Worm (Caenorhabditis elegans) whole organism, early embryonic: ENCODE data around the gene F45G2.7.

Experiments used
- B0310.2 ChIP-seq: sonication (generic microtip); optimal IDR thresholded peaks from 2 replicates; lab custom pipeline; 2016; ENCODE audit warnings: mild to moderate bottlenecking, missing genetic modification characterization, missing compliant biosample characterization
- F13C5.2 ChIP-seq: sonication (generic microtip); optimal IDR thresholded peaks from 2 replicates; lab custom pipeline; 2017; ENCODE audit warnings: mild to moderate bottlenecking, missing genetic modification characterization, inconsistent platforms, missing compliant biosample characterization
- aly-1 ChIP-seq: sonication (generic microtip); optimal IDR thresholded peaks from 2 replicates; lab custom pipeline; 2016; ENCODE audit warnings: missing genetic modification characterization, missing compliant biosample characterization
- ama-1 ChIP-seq: fragments of 150-350 bp; optimal IDR thresholded peaks from 2 replicates; lab custom pipeline; 2014
- ceh-36 ChIP-seq: sonication (generic microtip); optimal IDR thresholded peaks from 2 replicates; lab custom pipeline; 2016; ENCODE audit warnings: missing genetic modification characterization, inconsistent platforms, missing compliant biosample characterization
- ets-7 ChIP-seq: sonication (generic microtip); optimal IDR thresholded peaks from 2 replicates; lab custom pipeline; 2016; ENCODE audit warnings: missing genotype, missing genetic modification characterization, missing compliant biosample characterization
- flt-1 ChIP-seq: fragments of 200-800 bp; sonication (Bioruptor generic); IDR thresholded peaks from 2 replicates; pipeline ENCODE4 v1.3.6; 2022; ENCODE audit warnings: missing genetic modification characterization, missing compliant biosample characterization
- hmbx-1 ChIP-seq: sonication (generic microtip); optimal IDR thresholded peaks from 2 replicates; lab custom pipeline; 2016; ENCODE audit warnings: mild to moderate bottlenecking, missing genetic modification characterization, missing compliant biosample characterization
- hnd-1 ChIP-seq: sonication (generic microtip); optimal IDR thresholded peaks from 2 replicates; lab custom pipeline; 2016; ENCODE audit warnings: missing genetic modification characterization, missing compliant biosample characterization
- scrt-1 ChIP-seq: fragments of 200-800 bp; sonication (Bioruptor generic); IDR thresholded peaks from 2 replicates; pipeline ENCODE4 v1.3.6; 2022; ENCODE audit warnings: missing genetic modification characterization, missing compliant biosample characterization
- sea-1 ChIP-seq: fragments of 200-800 bp; sonication (Bioruptor generic); conservative IDR thresholded peaks from 2 replicates; pipeline ENCODE4 v1.3.6; 2022; ENCODE audit warnings: missing genetic modification characterization, missing compliant biosample characterization

DNA sequence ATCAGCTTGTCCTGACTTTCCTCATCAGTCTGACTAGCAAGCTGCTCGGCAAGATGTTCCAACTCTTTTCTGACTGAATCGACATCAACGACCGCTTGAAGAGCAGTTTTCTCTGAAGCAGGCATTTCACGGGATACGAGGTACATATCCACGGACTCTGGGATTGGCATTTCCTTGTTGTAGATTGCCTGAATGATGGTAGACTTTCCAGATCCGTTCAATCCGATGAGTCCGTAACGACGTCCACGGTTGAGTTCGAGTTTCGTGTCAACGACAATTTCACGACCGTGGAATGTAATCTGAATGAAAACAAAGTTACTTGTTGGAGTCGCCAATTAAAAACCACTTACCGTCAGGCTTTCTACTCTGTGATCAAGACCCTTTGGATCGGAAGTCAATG, 27.2 kb upstream of the F45G2.7 start:
- no peak for TF ChIP-seq flt-1
- no peak for TF ChIP-seq ama-1 (lab: Kevin White, UChicago)
- TF ChIP-seq F13C5.2 (tag; lab: Kevin White, UChicago) = no peak
- no peak for TF ChIP-seq ets-7 (tag; lab: Kevin White, UChicago)
- no peak for TF ChIP-seq scrt-1 (GFP tag; lab: Robert Waterston, UW)
- no peak for TF ChIP-seq aly-1 (tag; lab: Kevin White, UChicago)
- TF ChIP-seq hnd-1 = no peak
- TF ChIP-seq B0310.2 (tag; lab: Kevin White, UChicago) = no peak
- TF ChIP-seq sea-1 (GFP tag; lab: Robert Waterston, UW) = no peak
- no peak for TF ChIP-seq ceh-36 (tag; lab: Kevin White, UChicago)
- TF ChIP-seq hmbx-1 (tag; lab: Kevin White, UChicago) = no peak
